Worm (Caenorhabditis elegans) whole organism, young adult: Measurements from ENCODE around the gene F42A9.9.

Source experiments
- B0019.2 ChIP-seq: fragments of 200-800 bp; sonication (Bioruptor generic); conservative IDR thresholded peaks from 2 replicates; pipeline ENCODE4 v1.3.6; 2022; ENCODE audit warnings: missing genetic modification reagents, missing genetic modification characterization, missing compliant biosample characterization
- B0035.1 ChIP-seq: sonication (generic microtip); optimal IDR thresholded peaks from 2 replicates; lab custom pipeline; 2016; ENCODE audit warnings: missing genetic modification characterization, mild to moderate bottlenecking, missing compliant biosample characterization, missing genotype, missing genetic modification reagents
- F10E7.11 ChIP-seq: sonication (generic microtip); optimal IDR thresholded peaks from 2 replicates; lab custom pipeline; 2017; ENCODE audit warnings: mild to moderate bottlenecking, missing genetic modification characterization, moderate library complexity, missing compliant biosample characterization
- F33H1.4 ChIP-seq: fragments of 200-800 bp; sonication (Bioruptor generic); IDR thresholded peaks from 2 replicates; pipeline ENCODE4 v1.3.6; 2022; ENCODE audit warnings: missing genetic modification reagents, missing genetic modification characterization, missing compliant biosample characterization
- F52B5.7 ChIP-seq: sonication (generic microtip); optimal IDR thresholded peaks from 2 replicates; lab custom pipeline; 2016; ENCODE audit warnings: mild to moderate bottlenecking, missing genetic modification characterization, missing compliant biosample characterization
- F57A8.1 ChIP-seq: fragments of 200-800 bp; sonication (Bioruptor generic); optimal IDR thresholded peaks from 2 replicates; lab custom pipeline; 2018; ENCODE audit warnings: mild to moderate bottlenecking, missing genetic modification characterization, moderate library complexity, missing compliant biosample characterization
- T07F8.4 ChIP-seq: sonication (generic microtip); optimal IDR thresholded peaks from 2 replicates; lab custom pipeline; 2016; ENCODE audit warnings: mild to moderate bottlenecking, missing genetic modification characterization, moderate library complexity, missing compliant biosample characterization
- Y53F4B.3 ChIP-seq: fragments of 200-800 bp; sonication (Bioruptor generic); IDR thresholded peaks from 2 replicates; pipeline ENCODE4 v1.3.6; 2022; ENCODE audit warnings: missing genetic modification reagents, missing genetic modification characterization, missing compliant biosample characterization
- Y53G8AR.9 ChIP-seq: fragments of 200-800 bp; sonication (Bioruptor generic); conservative IDR thresholded peaks from 2 replicates; pipeline ENCODE4 v1.3.6; 2022; ENCODE audit warnings: missing genetic modification reagents, missing genetic modification characterization, missing compliant biosample characterization
- Y56A3A.18 ChIP-seq: fragments of 200-800 bp; sonication (Bioruptor generic); IDR thresholded peaks from 2 replicates; pipeline ENCODE4 v1.3.6; 2022; ENCODE audit warnings: missing genetic modification reagents, missing genetic modification characterization, missing compliant biosample characterization
- Y67H2A.10 ChIP-seq: fragments of 200-800 bp; sonication (Bioruptor generic); conservative IDR thresholded peaks from 2 replicates; pipeline ENCODE4 v1.3.6; 2022; ENCODE audit warnings: missing genetic modification reagents, missing genetic modification characterization, missing compliant biosample characterization
- athp-1 ChIP-seq: sonication (generic microtip); optimal IDR thresholded peaks from 2 replicates; lab custom pipeline; 2017; ENCODE audit warnings: mild to moderate bottlenecking, missing genetic modification characterization, missing compliant biosample characterization
- attf-5 ChIP-seq: fragments of 200-800 bp; sonication (Bioruptor generic); optimal IDR thresholded peaks from 2 replicates; lab custom pipeline; 2018; ENCODE audit warnings: mild to moderate bottlenecking, missing genetic modification characterization, missing compliant biosample characterization
- bed-1 ChIP-seq: fragments of 200-800 bp; sonication (Bioruptor generic); IDR thresholded peaks from 2 replicates; pipeline ENCODE4 v1.3.6; 2022; ENCODE audit warnings: missing genetic modification reagents, missing genetic modification characterization, missing compliant biosample characterization
- ccch-3 ChIP-seq: fragments of 200-800 bp; sonication (Bioruptor generic); optimal IDR thresholded peaks from 2 replicates; lab custom pipeline; 2018; ENCODE audit warnings: mild to moderate bottlenecking, missing genetic modification characterization, missing compliant biosample characterization
- cebp-1 ChIP-seq, 2 experiments: fragments of 200-800 bp in 1 of 2; sonication (Bioruptor generic) in 1 of 2; sonication (generic microtip) in 1 of 2; IDR thresholded peaks in 1 of 2; optimal IDR thresholded peaks in 1 of 2; 2 replicates each; pipeline versions ENCODE4 v1.3.6 to Lab custom; 2017 to 2022; ENCODE audit warnings: missing compliant biosample characterization in 2 of 2, missing genetic modification characterization in 2 of 2, mild to moderate bottlenecking in 1 of 2, missing genetic modification reagents in 1 of 2, moderate library complexity in 1 of 2
- ceh-27 ChIP-seq: fragments of 200-800 bp; sonication (Bioruptor generic); optimal IDR thresholded peaks from 2 replicates; lab custom pipeline; 2018; ENCODE audit warnings: mild to moderate bottlenecking, missing genetic modification characterization, moderate library complexity, missing compliant biosample characterization
- ceh-91 ChIP-seq: fragments of 200-800 bp; sonication (Bioruptor generic); IDR thresholded peaks from 2 replicates; pipeline ENCODE4 v1.3.6; 2022; ENCODE audit warnings: missing genetic modification reagents, missing genetic modification characterization, missing compliant biosample characterization
- die-1 ChIP-seq: sonication (generic microtip); optimal IDR thresholded peaks from 2 replicates; lab custom pipeline; 2016; ENCODE audit warnings: missing genotype, mild to moderate bottlenecking, missing genetic modification characterization, missing compliant biosample characterization
- efl-1 ChIP-seq: fragments of 150-350 bp; optimal IDR thresholded peaks from 2 replicates; lab custom pipeline; 2014; ENCODE audit warnings: missing biosample characterization, missing genetic modification reagents, missing genetic modification characterization
- egl-18 ChIP-seq: fragments of 200-800 bp; sonication (Bioruptor generic); IDR thresholded peaks from 2 replicates; pipeline ENCODE4 v1.3.6; 2022; ENCODE audit warnings: missing genetic modification reagents, missing genetic modification characterization, missing compliant biosample characterization
- lin-26 ChIP-seq: fragments of 200-800 bp; sonication (Bioruptor generic); IDR thresholded peaks from 2 replicates; pipeline ENCODE4 v1.3.6; 2022; ENCODE audit warnings: missing genetic modification reagents, missing genetic modification characterization, missing compliant biosample characterization
- lin-54 ChIP-seq: fragments of 200-800 bp; sonication (Bioruptor generic); optimal IDR thresholded peaks from 2 replicates; lab custom pipeline; 2018; ENCODE audit warnings: mild to moderate bottlenecking, missing genetic modification characterization, missing compliant biosample characterization
- madf-10 ChIP-seq: sonication (generic microtip); optimal IDR thresholded peaks from 2 replicates; lab custom pipeline; 2016; ENCODE audit warnings: mild to moderate bottlenecking, missing genetic modification characterization, missing compliant biosample characterization
- madf-6 ChIP-seq: fragments of 200-800 bp; sonication (Bioruptor generic); IDR thresholded peaks from 2 replicates; pipeline ENCODE4 v1.3.6; 2022; ENCODE audit warnings: missing genetic modification reagents, missing genetic modification characterization, missing compliant biosample characterization
- mes-4 ChIP-seq: sonication (generic microtip); optimal IDR thresholded peaks from 2 replicates; lab custom pipeline; 2016; ENCODE audit warnings: missing genotype, missing genetic modification characterization, missing compliant biosample characterization
- mxl-1 ChIP-seq: sonication (generic microtip); optimal IDR thresholded peaks from 2 replicates; lab custom pipeline; 2016; ENCODE audit warnings: missing genetic modification characterization, missing compliant biosample characterization
- nfya-2 ChIP-seq: fragments of 200-800 bp; sonication (Bioruptor generic); IDR thresholded peaks from 2 replicates; pipeline ENCODE4 v1.3.6; 2022; ENCODE audit warnings: missing genetic modification reagents, missing genetic modification characterization, missing compliant biosample characterization
- nfyb-1 ChIP-seq: fragments of 200-800 bp; sonication (Bioruptor generic); IDR thresholded peaks from 2 replicates; pipeline ENCODE4 v1.3.6; 2022; ENCODE audit warnings: missing genetic modification reagents, missing genetic modification characterization, missing compliant biosample characterization
- nhr-90 ChIP-seq: sonication (generic microtip); optimal IDR thresholded peaks from 2 replicates; lab custom pipeline; 2016; ENCODE audit warnings: missing genotype, mild to moderate bottlenecking, missing genetic modification characterization, missing compliant biosample characterization
- rcor-1 ChIP-seq: fragments of 200-800 bp; sonication (Bioruptor generic); IDR thresholded peaks from 2 replicates; pipeline ENCODE4 v1.3.6; 2022; ENCODE audit warnings: missing genetic modification reagents, missing genetic modification characterization, missing compliant biosample characterization
- repo-1 ChIP-seq: sonication (generic microtip); optimal IDR thresholded peaks from 2 replicates; lab custom pipeline; 2017; ENCODE audit warnings: mild to moderate bottlenecking, missing genetic modification characterization, missing compliant biosample characterization
- snpc-1.1 ChIP-seq: sonication (generic microtip); optimal IDR thresholded peaks from 2 replicates; lab custom pipeline; 2017; ENCODE audit warnings: missing genetic modification characterization, mild to moderate bottlenecking, missing compliant biosample characterization, antibody characterized with exemption, moderate library complexity, missing genotype, missing genetic modification reagents; ENCODE audit not compliant: insufficient read depth
- snpc-4 ChIP-seq, 5 experiments: fragments of 150-350 bp in 1 of 5; sonication (generic microtip) in 4 of 5; optimal IDR thresholded peaks; 2 replicates each; lab custom pipeline; 2014 to 2018; ENCODE audit warnings: missing genetic modification characterization in 5 of 5, missing biosample characterization in 3 of 5, antibody characterized with exemption in 2 of 5, mild to moderate bottlenecking in 2 of 5, missing compliant biosample characterization in 2 of 5, missing genotype in 2 of 5, moderate library complexity in 2 of 5, missing genetic modification reagents in 1 of 5
- sptf-2 ChIP-seq: fragments of 200-800 bp; sonication (Bioruptor generic); optimal IDR thresholded peaks from 2 replicates; lab custom pipeline; 2018; ENCODE audit warnings: mild to moderate bottlenecking, missing genetic modification characterization, missing compliant biosample characterization
- tbx-9 ChIP-seq: sonication (generic microtip); optimal IDR thresholded peaks from 2 replicates; lab custom pipeline; 2016; ENCODE audit warnings: borderline replicate concordance, missing genetic modification characterization, inconsistent platforms, missing compliant biosample characterization
- ztf-26 ChIP-seq: sonication (generic microtip); optimal IDR thresholded peaks from 2 replicates; lab custom pipeline; 2017; ENCODE audit warnings: missing genetic modification characterization, missing compliant biosample characterization

Gene F42A9.9

DNA sequence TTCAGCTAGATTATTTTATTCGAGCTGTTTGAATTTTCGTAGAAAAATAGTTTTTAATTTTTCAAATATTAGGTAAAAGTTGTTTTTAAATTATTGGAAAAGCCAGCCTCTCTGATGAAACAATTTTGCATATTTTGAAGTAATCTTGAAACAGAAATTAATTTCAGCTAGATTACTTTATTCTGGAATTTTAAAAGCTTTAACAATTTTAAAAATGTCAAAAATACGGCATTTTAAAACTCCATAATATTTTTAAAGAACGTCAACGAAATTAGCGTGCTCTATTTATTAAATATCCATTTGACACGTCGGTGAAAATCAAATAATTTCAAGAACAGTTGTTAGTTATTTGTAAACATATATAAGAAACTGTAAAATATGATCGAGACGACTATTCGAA lies 35.8 kb downstream of the F42A9.9 start, which contains the start of gene Y59H11AR.10 (continued):
- TF ChIP-seq cebp-1 (GFP tag; IDR thresholded peaks at IDR 0.05; lab: Robert Waterston, UW) (no peak), cebp-1 (tag; optimal IDR thresholded peaks at IDR 0.05; lab: Kevin White, UChicago) (no peak)
- TF ChIP-seq, all 124 proteins: peak for 0

ce11 chrIV:8600712-8601330 lies 37.8 kb downstream of the F42A9.9 start, which contains the start of gene Y59H11AR.4:
Gene Y59H11AR.4, minus strand, starts transcription at chrIV:8600762.
- TF ChIP-seq madf-6 (GFP tag; lab: Robert Waterston, UW): no peak
- TF ChIP-seq mes-4 (tag; lab: Kevin White, UChicago): no peak
- TF ChIP-seq T07F8.4: no peak
- no peak for TF ChIP-seq F33H1.4
- no peak for TF ChIP-seq Y56A3A.18 (GFP tag; lab: Robert Waterston, UW)
- no peak for TF ChIP-seq nfya-2 (GFP tag; lab: Robert Waterston, UW)
- no peak for TF ChIP-seq efl-1 (GFP tag; lab: Kevin White, UChicago)
- no peak for TF ChIP-seq madf-10 (tag; lab: Kevin White, UChicago)
- no peak for TF ChIP-seq ceh-91 (GFP tag; lab: Robert Waterston, UW)
- TF ChIP-seq ceh-27 (GFP tag; lab: Kevin White, UChicago): no peak
- no peak for TF ChIP-seq lin-26 (GFP tag; lab: Robert Waterston, UW)
- TF ChIP-seq sptf-2 (GFP tag; lab: Kevin White, UChicago): no peak
- TF ChIP-seq nfyb-1 (GFP tag; lab: Robert Waterston, UW): no peak
- TF ChIP-seq tbx-9 (tag; lab: Kevin White, UChicago): no peak
- no peak for TF ChIP-seq Y53F4B.3 (GFP tag; lab: Robert Waterston, UW)
- no peak for TF ChIP-seq die-1 (tag; lab: Kevin White, UChicago)

DNA sequence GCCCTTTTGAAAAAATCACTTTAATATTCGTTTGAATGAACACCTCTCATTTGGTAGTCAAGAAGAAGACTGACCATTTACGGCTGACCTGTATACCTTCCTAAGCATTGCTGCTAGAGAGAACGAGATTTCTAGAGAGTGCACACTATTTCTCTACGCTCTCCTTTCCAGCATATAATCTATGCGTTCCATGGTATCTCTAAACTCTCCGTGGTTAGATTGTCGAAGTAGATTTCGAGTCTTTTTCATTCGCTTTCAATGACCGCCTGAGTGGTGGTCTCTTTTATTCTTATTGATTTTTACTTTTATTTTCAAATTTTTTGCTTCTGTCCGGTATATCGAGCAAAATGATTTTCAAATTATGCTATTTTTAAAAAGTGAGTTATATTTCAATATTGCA lies 41.2 kb downstream of the F42A9.9 start:
- TF ChIP-seq B0035.1 (tag; lab: Kevin White, UChicago) (no peak), B0019.2 (GFP tag; lab: Robert Waterston, UW) (no peak), snpc-1.1 (no peak), Y67H2A.10 (no peak), mxl-1 (tag; lab: Kevin White, UChicago) (no peak), ceh-27 (GFP tag; lab: Kevin White, UChicago) (no peak), ceh-91 (GFP tag; lab: Robert Waterston, UW) (no peak), F52B5.7 (no peak), ccch-3 (GFP tag; lab: Kevin White, UChicago) (no peak), ztf-26 (no peak)

DNA sequence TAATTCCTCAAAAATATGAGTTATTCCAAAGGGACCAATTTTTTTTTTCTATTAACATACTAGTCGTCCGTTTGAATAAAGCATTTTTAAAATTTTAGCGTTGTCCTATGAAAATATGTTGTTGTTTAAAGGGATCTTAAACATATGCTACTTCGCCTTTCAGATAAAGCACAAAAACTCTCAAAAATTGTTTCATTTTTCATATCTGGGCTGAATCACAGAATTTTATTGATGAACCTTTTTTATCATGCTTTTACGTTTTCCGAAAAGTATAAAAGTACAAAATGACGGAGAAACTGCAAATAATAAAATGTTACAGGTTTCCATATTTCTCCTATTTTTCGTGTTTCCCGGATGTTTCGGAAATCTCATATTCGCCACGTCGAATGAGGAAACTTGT lies 42.9 kb downstream of the F42A9.9 start, which contains the start of gene clec-181:
clec-181 (plus strand) TSS at position 301 of the 400 bp plus-strand sequence.
- no peak for TF ChIP-seq madf-10 (tag; lab: Kevin White, UChicago)
- no peak for TF ChIP-seq repo-1 (tag; lab: Kevin White, UChicago)
- no peak for TF ChIP-seq snpc-4 (GFP tag; optimal IDR thresholded peaks at IDR 0.05; lab: Kevin White, UChicago)
- no peak for TF ChIP-seq snpc-4 (tag; optimal IDR thresholded peaks at IDR 0.05; lab: Kevin White, UChicago)
- no peak for TF ChIP-seq Y53G8AR.9 (GFP tag; lab: Robert Waterston, UW)
- no peak for TF ChIP-seq attf-5 (GFP tag; lab: Kevin White, UChicago)
- no peak for TF ChIP-seq bed-1 (GFP tag; lab: Robert Waterston, UW)
- TF ChIP-seq rcor-1 (GFP tag; lab: Robert Waterston, UW): no peak
- no peak for TF ChIP-seq nfya-2 (GFP tag; lab: Robert Waterston, UW)
- no peak for TF ChIP-seq athp-1
- TF ChIP-seq egl-18 (GFP tag; lab: Robert Waterston, UW): no peak
- TF ChIP-seq nhr-90 (tag; lab: Kevin White, UChicago): no peak
- no peak for TF ChIP-seq F57A8.1 (GFP tag; lab: Kevin White, UChicago)
- TF ChIP-seq lin-54: no peak
- no peak for TF ChIP-seq F10E7.11
